Worm (Caenorhabditis elegans) whole organism, L4 larva: ENCODE results near the gene H20J04.9.

Experiments used
- R02D3.7 ChIP-seq: fragments of 150-350 bp; sonication (generic microtip); optimal IDR thresholded peaks from 3 replicates; lab custom pipeline; 2014; ENCODE audit warnings: missing biosample characterization, missing genetic modification characterization
- ama-1 ChIP-seq: fragments of 150-350 bp; optimal IDR thresholded peaks from 2 replicates; lab custom pipeline; 2014; ENCODE audit warnings: inconsistent platforms, mixed read lengths
- attf-4 ChIP-seq: sonication (generic microtip); optimal IDR thresholded peaks from 3 replicates; lab custom pipeline; 2017; ENCODE audit warnings: missing biosample characterization, missing genetic modification characterization
- ceh-82 ChIP-seq: sonication (generic microtip); optimal IDR thresholded peaks from 2 replicates; lab custom pipeline; 2017; ENCODE audit warnings: missing biosample characterization, missing genetic modification characterization
- fkh-10 ChIP-seq: fragments of 150-350 bp; optimal IDR thresholded peaks from 2 replicates; lab custom pipeline; 2014; ENCODE audit warnings: missing biosample characterization, missing genetic modification reagents, missing genetic modification characterization
- fos-1 ChIP-seq: fragments of 150-350 bp; optimal IDR thresholded peaks from 2 replicates; lab custom pipeline; 2014; ENCODE audit warnings: missing biosample characterization, missing genetic modification characterization
- lir-3 ChIP-seq: sonication (generic microtip); optimal IDR thresholded peaks from 2 replicates; lab custom pipeline; 2016; ENCODE audit warnings: mild to moderate bottlenecking, missing genetic modification characterization, missing compliant biosample characterization
- nhr-11 ChIP-seq: fragments of 150-350 bp; optimal IDR thresholded peaks from 2 replicates; lab custom pipeline; 2014; ENCODE audit warnings: missing biosample characterization, missing genetic modification characterization
- nhr-111 ChIP-seq: fragments of 200-800 bp; sonication (Bioruptor generic); optimal IDR thresholded peaks from 2 replicates; lab custom pipeline; 2018; ENCODE audit warnings: mild to moderate bottlenecking, missing genetic modification characterization, missing compliant biosample characterization
- pqm-1 ChIP-seq: sonication (generic microtip); optimal IDR thresholded peaks from 2 replicates; lab custom pipeline; 2017; ENCODE audit warnings: missing biosample characterization, missing genetic modification characterization
- skn-1 ChIP-seq: fragments of 150-350 bp; optimal IDR thresholded peaks from 2 replicates; lab custom pipeline; 2014; ENCODE audit warnings: missing biosample characterization, missing genetic modification characterization
- snpc-1.2 ChIP-seq: fragments of 200-800 bp; sonication (Bioruptor generic); IDR thresholded peaks from 2 replicates; pipeline ENCODE4 v1.3.6; 2022; ENCODE audit warnings: missing genetic modification reagents, missing genetic modification characterization, missing compliant biosample characterization
- zag-1 ChIP-seq: fragments of 150-350 bp; optimal IDR thresholded peaks from 2 replicates; lab custom pipeline; 2014; ENCODE audit warnings: missing biosample characterization, missing genetic modification characterization
- ztf-11 ChIP-seq: fragments of 150-350 bp; optimal IDR thresholded peaks from 2 replicates; lab custom pipeline; 2014; ENCODE audit warnings: missing biosample characterization, missing genetic modification characterization

- TF ChIP-seq nhr-111 (GFP tag; lab: Kevin White, UChicago) (no peak), pqm-1 (tag; lab: Kevin White, UChicago) (no peak), snpc-1.2 (GFP tag; lab: Robert Waterston, UW) (no peak), lir-3 (tag; lab: Kevin White, UChicago) (no peak), zag-1 (tag; lab: Kevin White, UChicago) (no peak), ceh-82 (no peak), R02D3.7 (tag; lab: Kevin White, UChicago) (no peak), nhr-11 (tag; lab: Kevin White, UChicago) (no peak), ztf-11 (tag; lab: Kevin White, UChicago) (no peak), fkh-10 (GFP tag; lab: Kevin White, UChicago) (no peak), fos-1 (tag; lab: Kevin White, UChicago) (no peak), ama-1 (lab: Kevin White, UChicago) (no peak), skn-1 (tag; lab: Kevin White, UChicago) (no peak), attf-4 (tag; lab: Kevin White, UChicago) (no peak)
These were observed 4.2 kb downstream of the H20J04.9 start, which contains the start of the genes H20J04.7 and H20J04.1 for ce11 chrII:4355217-4355616.
